Worm (Caenorhabditis elegans): ENCODE results near the gene C06E2.2.

C06E2.2 gene

DNA sequence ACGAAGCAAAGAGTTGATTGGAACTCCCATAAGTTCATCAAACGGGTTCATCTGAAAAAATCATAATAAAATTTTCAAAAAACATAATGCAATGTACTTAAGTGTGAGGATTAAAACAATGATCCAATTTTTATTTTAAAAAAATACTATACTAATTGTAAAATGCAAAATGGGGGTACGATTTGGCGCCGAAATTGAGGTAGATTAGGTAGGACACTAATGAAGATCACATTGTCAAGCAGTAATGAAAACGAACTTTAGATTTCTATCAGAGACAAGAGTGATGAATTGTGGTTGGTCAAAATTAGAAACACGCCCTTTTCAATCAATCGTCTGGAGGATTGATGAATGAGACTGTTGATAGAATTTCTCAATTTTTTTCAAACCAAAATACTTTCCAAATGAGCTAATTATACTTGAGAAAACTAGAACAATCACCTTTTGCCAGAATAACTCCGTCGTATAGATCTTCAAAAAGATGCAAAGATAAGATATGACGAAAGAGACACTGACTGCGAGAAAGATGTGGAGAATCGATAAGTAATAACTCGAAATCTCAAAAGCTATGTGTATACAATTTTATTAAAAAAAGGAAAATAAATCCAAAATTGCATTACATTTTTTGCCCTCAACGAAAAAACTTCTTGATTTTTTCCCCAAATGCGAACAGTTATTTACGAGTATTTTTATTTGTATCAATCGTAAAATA, 21.4 kb upstream of the C06E2.2 start, which contains the start of gene C06E2.5:
C06E2.5 (minus strand) TSS at position 51 of the 709 bp plus-strand sequence.
- TF ChIP-seq swsn-7 (tag; optimal IDR thresholded peaks at IDR 0.05) (no peak), lin-14 (GFP tag; optimal IDR thresholded peaks at IDR 0.05) (peak; percentile 33), nhr-84 (tag; optimal IDR thresholded peaks at IDR 0.05) (no peak), efl-3 (GFP tag; optimal IDR thresholded peaks at IDR 0.05) (no peak), nhr-71 (tag; optimal IDR thresholded peaks at IDR 0.05) (no peak), nhr-85 (tag) (peak; percentile 80)

DNA sequence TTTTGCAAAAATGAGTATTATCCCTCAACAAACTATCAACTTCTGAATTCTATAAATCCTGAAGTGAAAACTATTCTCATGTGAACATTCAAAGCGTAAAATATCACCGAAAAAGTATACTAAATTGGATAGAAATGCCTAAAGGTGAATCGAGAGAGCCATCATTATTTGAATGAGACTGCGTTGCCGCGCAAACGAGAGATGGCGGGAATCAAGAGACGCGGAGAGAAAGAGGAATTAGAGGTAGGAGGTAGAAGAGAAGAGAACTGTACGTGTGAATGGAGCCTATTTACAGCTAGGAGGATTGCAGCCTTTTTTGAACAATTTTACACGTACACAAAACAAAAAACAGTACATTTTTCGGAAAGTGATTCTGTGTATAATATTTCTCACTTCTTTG, 19.9 kb upstream of the C06E2.2 start:
- TF ChIP-seq mab-9 (GFP tag; IDR thresholded peaks at IDR 0.05) (no peak), nhr-11 (tag; optimal IDR thresholded peaks at IDR 0.05) (no peak), nhr-77 (tag; optimal IDR thresholded peaks at IDR 0.05) (no peak), swsn-7 (tag; optimal IDR thresholded peaks at IDR 0.05) (no peak), nhr-20 (tag; optimal IDR thresholded peaks at IDR 0.05) (no peak), pag-3 (tag; optimal IDR thresholded peaks at IDR 0.05; ENCODE audit: borderline replicate concordance, insufficient read depth) (no peak), lin-35 (GFP tag; optimal IDR thresholded peaks at IDR 0.05) (peak in 1 of 2 experiments; percentile 68), dpl-1 (GFP tag; optimal IDR thresholded peaks at IDR 0.05) (peak; percentile 39 to 56 (median 50)), vab-15 (tag; optimal IDR thresholded peaks at IDR 0.05) (no peak), dsc-1 (tag; optimal IDR thresholded peaks at IDR 0.05) (no peak), lin-13 (GFP tag; optimal IDR thresholded peaks at IDR 0.05) (no peak), snpc-4 (tag; optimal IDR thresholded peaks at IDR 0.05) (no peak), ceh-88 (GFP tag; IDR thresholded peaks at IDR 0.05) (no peak), lin-14 (GFP tag; optimal IDR thresholded peaks at IDR 0.05) (no peak), nhr-237 (tag; optimal IDR thresholded peaks at IDR 0.05) (no peak), ceh-63 (GFP tag; optimal IDR thresholded peaks at IDR 0.05) (no peak), efl-1 (optimal IDR thresholded peaks at IDR 0.05) (peak; percentile 32 to 46), efl-1 (GFP tag; optimal IDR thresholded peaks at IDR 0.05 in 1 of 2) (peak; percentile 52 to 92), efl-3 (GFP tag; optimal IDR thresholded peaks at IDR 0.05) (no peak), blmp-1 (tag; optimal IDR thresholded peaks at IDR 0.05) (peak; percentile 11), isw-1 (GFP tag; IDR thresholded peaks at IDR 0.05) (no peak), hpl-2 (GFP tag; optimal IDR thresholded peaks at IDR 0.05) (no peak), egl-27 (tag; optimal IDR thresholded peaks at IDR 0.05) (no peak), nhr-28 (tag; optimal IDR thresholded peaks at IDR 0.05) (no peak), skn-1 (tag; optimal IDR thresholded peaks at IDR 0.05) (no peak), elt-2 (tag; optimal IDR thresholded peaks at IDR 0.05) (no peak), ets-5 (GFP tag; IDR thresholded peaks at IDR 0.05) (no peak), fkh-8 (tag; optimal IDR thresholded peaks at IDR 0.05) (no peak), elt-3 (tag; optimal IDR thresholded peaks at IDR 0.05) (no peak), rnt-1 (tag; optimal IDR thresholded peaks at IDR 0.05) (no peak)

- no peak for TF ChIP-seq alr-1 (tag; optimal IDR thresholded peaks at IDR 0.05; ENCODE audit: borderline replicate concordance)
- TF ChIP-seq tlp-1 (tag; optimal IDR thresholded peaks at IDR 0.05): no peak
- TF ChIP-seq unc-30 (tag; optimal IDR thresholded peaks at IDR 0.05): no peak
- TF ChIP-seq mef-2 (tag; optimal IDR thresholded peaks at IDR 0.05): no peak
- no peak for TF ChIP-seq mdl-1 (tag; optimal IDR thresholded peaks at IDR 0.05)
- no peak for TF ChIP-seq lin-14 (GFP tag; optimal IDR thresholded peaks at IDR 0.05)
- TF ChIP-seq unc-62 (GFP tag; optimal IDR thresholded peaks at IDR 0.05): no peak
- no peak for TF ChIP-seq C16A3.4 (tag; optimal IDR thresholded peaks at IDR 0.05)
- TF ChIP-seq fkh-8 (tag; optimal IDR thresholded peaks at IDR 0.05): no peak
- no peak for TF ChIP-seq xbp-1 (tag; optimal IDR thresholded peaks at IDR 0.05)
Measured at ce11 chrX:8860958-8861357, 18.5 kb upstream of the C06E2.2 start, which contains the start of gene C06E2.9. Gene C06E2.9 (plus strand): TSS chrX:8861258.
